Fruit fly (Drosophila melanogaster) whole organism, embryonic: Measurements from ENCODE around the gene Vha16-5.
A peak's percentile ranks its signal among the peaks of the same experiment; 100 is the strongest.

Experiments
- Antp ChIP-seq: fragments of 200-800 bp; sonication (Bioruptor generic); optimal IDR thresholded peaks from 3 replicates; lab custom pipeline; 2016; ENCODE audit warnings: missing biosample characterization, missing genetic modification characterization
- CG10267 ChIP-seq: fragments of 200-800 bp; sonication (Bioruptor generic); optimal IDR thresholded peaks from 2 replicates; lab custom pipeline; 2018; ENCODE audit warnings: missing biosample characterization, mild to moderate bottlenecking, missing genetic modification characterization, moderate library complexity
- CG10654 ChIP-seq: fragments of 200-800 bp; sonication (Bioruptor generic); optimal IDR thresholded peaks from 2 replicates; lab custom pipeline; 2016; ENCODE audit warnings: missing biosample characterization, missing genetic modification characterization
- CG13287 ChIP-seq: fragments of 200-800 bp; sonication (Bioruptor generic); IDR thresholded peaks from 2 replicates; pipeline ENCODE4 v1.3.6; 2022; ENCODE audit warnings: missing biosample characterization, missing genetic modification characterization; ENCODE audit not compliant: partially characterized antibody
- CG13424 ChIP-seq: fragments of 200-800 bp; sonication (Bioruptor generic); optimal IDR thresholded peaks from 2 replicates; lab custom pipeline; 2019; ENCODE audit warnings: missing biosample characterization, mild to moderate bottlenecking, missing genetic modification characterization, moderate library complexity
- CG16813 ChIP-seq: fragments of 200-800 bp; sonication (Bioruptor generic); IDR thresholded peaks from 3 replicates; pipeline ENCODE4 v1.3.6; 2022; ENCODE audit warnings: missing biosample characterization, missing genetic modification characterization; ENCODE audit not compliant: partially characterized antibody
- CG17568 ChIP-seq: fragments of 200-800 bp; sonication (Bioruptor generic); optimal IDR thresholded peaks from 2 replicates; lab custom pipeline; 2018; ENCODE audit warnings: missing biosample characterization, mild to moderate bottlenecking, missing genetic modification characterization, moderate library complexity
- CG18262 ChIP-seq: fragments of 200-800 bp; optimal IDR thresholded peaks from 3 replicates; lab custom pipeline; 2019; ENCODE audit warnings: missing biosample characterization, mild to moderate bottlenecking, missing genetic modification characterization, moderate library complexity
- CG2116 ChIP-seq: fragments of 200-800 bp; sonication (Bioruptor generic); optimal IDR thresholded peaks from 3 replicates; lab custom pipeline; 2018; ENCODE audit warnings: missing biosample characterization, mild to moderate bottlenecking, missing genetic modification characterization
- CG31441 ChIP-seq: fragments of 200-800 bp; sonication (Bioruptor generic); IDR thresholded peaks from 2 replicates; pipeline ENCODE4 v1.3.6; 2022; ENCODE audit warnings: missing biosample characterization, missing genetic modification characterization
- CG3163 ChIP-seq: fragments of 200-800 bp; sonication (Bioruptor generic); optimal IDR thresholded peaks from 3 replicates; lab custom pipeline; 2016; ENCODE audit warnings: missing biosample characterization, missing genetic modification characterization
- CG3726 ChIP-seq: fragments of 200-800 bp; sonication (Bioruptor generic); IDR thresholded peaks from 3 replicates; pipeline ENCODE4, ENCODE4 v1.3.6; 2022; ENCODE audit warnings: missing biosample characterization, missing genetic modification characterization
- CG3847 ChIP-seq: fragments of 200-800 bp; sonication (Bioruptor generic); IDR thresholded peaks from 2 replicates; pipeline ENCODE4 v1.3.6; 2022; ENCODE audit warnings: missing biosample characterization, missing genetic modification characterization
- CG4820 ChIP-seq: fragments of 200-800 bp; sonication (Bioruptor generic); optimal IDR thresholded peaks from 3 replicates; lab custom pipeline; 2016; ENCODE audit warnings: missing biosample characterization, missing genetic modification characterization
- CG5245 ChIP-seq: fragments of 200-800 bp; sonication (Bioruptor generic); optimal IDR thresholded peaks from 3 replicates; lab custom pipeline; 2016; ENCODE audit warnings: missing biosample characterization, missing genetic modification characterization
- CG6683 ChIP-seq: fragments of 200-800 bp; sonication (Bioruptor generic); optimal IDR thresholded peaks from 2 replicates; lab custom pipeline; 2017; ENCODE audit warnings: missing biosample characterization, mild to moderate bottlenecking, missing genetic modification characterization, missing genetic modification reagents
- CG7271 ChIP-seq: fragments of 200-800 bp; sonication (Bioruptor generic); optimal IDR thresholded peaks from 2 replicates; lab custom pipeline; 2018; ENCODE audit warnings: missing biosample characterization, mild to moderate bottlenecking, missing genetic modification characterization, moderate library complexity
- CG8359 ChIP-seq: fragments of 200-800 bp; sonication (Bioruptor generic); optimal IDR thresholded peaks from 2 replicates; lab custom pipeline; 2017; ENCODE audit warnings: missing biosample characterization, mild to moderate bottlenecking, missing genetic modification characterization, borderline replicate concordance
- CG9727 ChIP-seq: fragments of 200-800 bp; sonication (Bioruptor generic); optimal IDR thresholded peaks from 3 replicates; lab custom pipeline; 2017; ENCODE audit warnings: missing biosample characterization, mild to moderate bottlenecking, missing genetic modification characterization
- Camta ChIP-seq: fragments of 200-800 bp; sonication (Bioruptor generic); optimal IDR thresholded peaks from 2 replicates; lab custom pipeline; 2016; ENCODE audit warnings: missing biosample characterization, missing genetic modification characterization
- CrebB ChIP-seq: fragments of 200-800 bp; sonication (Bioruptor generic); optimal IDR thresholded peaks from 3 replicates; lab custom pipeline; 2018; ENCODE audit warnings: missing biosample characterization, mild to moderate bottlenecking, missing genetic modification characterization
- Eip74EF ChIP-seq, 2 experiments: fragments of 200-800 bp in 1 of 2; fragments of >200 bp in 1 of 2; sonication (Bioruptor generic) in 1 of 2; optimal IDR thresholded peaks; 2 replicates each; lab custom pipeline; 2017 to 2019; ENCODE audit warnings: missing biosample characterization in 2 of 2, missing genetic modification characterization in 2 of 2, mild to moderate bottlenecking in 1 of 2, moderate library complexity in 1 of 2
- Elba2 ChIP-seq: fragments of 200-800 bp; sonication (Bioruptor generic); optimal IDR thresholded peaks from 3 replicates; lab custom pipeline; 2016; ENCODE audit warnings: missing biosample characterization, missing genetic modification characterization
- Fer2 ChIP-seq: fragments of 200-800 bp; sonication (Bioruptor generic); optimal IDR thresholded peaks from 2 replicates; lab custom pipeline; 2018; ENCODE audit warnings: missing biosample characterization, mild to moderate bottlenecking, missing genetic modification characterization, moderate library complexity
- Fer3 ChIP-seq: fragments of 200-800 bp; sonication (Bioruptor generic); optimal IDR thresholded peaks from 2 replicates; lab custom pipeline; 2018; ENCODE audit warnings: missing biosample characterization, mild to moderate bottlenecking, missing genetic modification characterization, moderate library complexity
- H15 ChIP-seq: fragments of 200-800 bp; sonication (Bioruptor generic); IDR thresholded peaks from 3 replicates; pipeline ENCODE4 v1.3.6; 2022; ENCODE audit warnings: missing biosample characterization, missing genetic modification characterization
- Hr39 ChIP-seq: fragments of >200 bp; optimal IDR thresholded peaks from 2 replicates; lab custom pipeline; 2017
- Meics ChIP-seq: fragments of 200-800 bp; sonication (Bioruptor generic); optimal IDR thresholded peaks from 2 replicates; lab custom pipeline; 2017; ENCODE audit warnings: missing biosample characterization, mild to moderate bottlenecking, missing genetic modification characterization
- Six4 ChIP-seq: fragments of 200-800 bp; sonication (Bioruptor generic); optimal IDR thresholded peaks from 2 replicates; lab custom pipeline; 2016; ENCODE audit warnings: missing biosample characterization, missing genetic modification characterization
- Sry-δ ChIP-seq: fragments of 200-800 bp; sonication (Bioruptor generic); optimal IDR thresholded peaks from 2 replicates; lab custom pipeline; 2016; ENCODE audit warnings: missing biosample characterization, missing genetic modification characterization
- Usf ChIP-seq: fragments of 200-800 bp; sonication (Bioruptor generic); optimal IDR thresholded peaks from 2 replicates; lab custom pipeline; 2017; ENCODE audit warnings: missing genotype, missing biosample characterization, missing genetic modification characterization
- ato ChIP-seq: fragments of 200-800 bp; sonication (Bioruptor generic); IDR thresholded peaks from 2 replicates; pipeline ENCODE4 v1.3.6; 2022; ENCODE audit warnings: missing biosample characterization, missing genetic modification characterization; ENCODE audit not compliant: partially characterized antibody
- bsh ChIP-seq, 2 experiments: fragments of 200-800 bp; sonication (Bioruptor generic); optimal IDR thresholded peaks; 2 replicates each; lab custom pipeline; 2017 to 2018; ENCODE audit warnings: mild to moderate bottlenecking in 2 of 2, missing biosample characterization in 2 of 2, missing genetic modification characterization in 2 of 2, moderate library complexity in 1 of 2
- cas ChIP-seq: fragments of 200-800 bp; sonication (Bioruptor generic); IDR thresholded peaks from 2 replicates; pipeline ENCODE4 v1.3.6; 2022; ENCODE audit warnings: missing biosample characterization, missing genetic modification characterization
- chif ChIP-seq, 2 experiments: fragments of 200-800 bp; sonication (Bioruptor generic); optimal IDR thresholded peaks; 3 replicates each; lab custom pipeline; 2016; ENCODE audit warnings: missing biosample characterization in 2 of 2, missing genetic modification characterization in 2 of 2
- lilli ChIP-seq: fragments of 200-800 bp; sonication (Bioruptor generic); optimal IDR thresholded peaks from 3 replicates; lab custom pipeline; 2016; ENCODE audit warnings: missing biosample characterization, missing genetic modification characterization
- luna ChIP-seq: fragments of 200-800 bp; sonication (Bioruptor generic); optimal IDR thresholded peaks from 2 replicates; lab custom pipeline; 2016; ENCODE audit warnings: missing biosample characterization, missing genetic modification characterization
- nom ChIP-seq: fragments of 200-800 bp; sonication (Bioruptor generic); optimal IDR thresholded peaks from 2 replicates; lab custom pipeline; 2017; ENCODE audit warnings: missing biosample characterization, missing genetic modification characterization, mild to moderate bottlenecking, moderate library complexity, missing genetic modification reagents
- onecut ChIP-seq: fragments of 200-800 bp; sonication (Bioruptor generic); IDR thresholded peaks from 2 replicates; pipeline ENCODE4 v1.3.6; 2022; ENCODE audit warnings: missing biosample characterization, missing genetic modification characterization
- pfk ChIP-seq: fragments of 200-800 bp; sonication (Bioruptor generic); optimal IDR thresholded peaks from 2 replicates; lab custom pipeline; 2018; ENCODE audit warnings: missing biosample characterization, mild to moderate bottlenecking, missing genetic modification characterization, moderate library complexity
- prd ChIP-seq, 3 experiments: fragments of >200 bp in 2 of 3; fragments of 200-800 bp in 1 of 3; sonication (Bioruptor generic) in 1 of 3; optimal IDR thresholded peaks in 2 of 3; IDR thresholded peaks in 1 of 3; 2 replicates in 2 of 3; 3 replicates in 1 of 3; pipeline versions ENCODE4 v1.3.6 to Lab custom; 2017 to 2022; ENCODE audit warnings: missing biosample characterization in 1 of 3, missing genetic modification characterization in 1 of 3
- scrt ChIP-seq: fragments of 200-800 bp; sonication (Bioruptor generic); optimal IDR thresholded peaks from 2 replicates; lab custom pipeline; 2018; ENCODE audit warnings: missing biosample characterization, mild to moderate bottlenecking, missing genetic modification characterization, moderate library complexity
- slp2 ChIP-seq: fragments of 200-800 bp; sonication (Bioruptor generic); optimal IDR thresholded peaks from 2 replicates; lab custom pipeline; 2016; ENCODE audit warnings: missing biosample characterization, missing genetic modification characterization
- sob ChIP-seq: fragments of 200-800 bp; sonication (Bioruptor generic); IDR thresholded peaks from 2 replicates; pipeline ENCODE4 v1.3.6; 2022; ENCODE audit warnings: missing biosample characterization, missing genetic modification characterization
- tll ChIP-seq, 2 experiments: fragments of 200-800 bp in 1 of 2; fragments of >200 bp in 1 of 2; sonication (Bioruptor generic) in 1 of 2; optimal IDR thresholded peaks; 2 replicates each; lab custom pipeline; 2017 to 2019; ENCODE audit warnings: missing biosample characterization in 2 of 2, missing genetic modification characterization in 2 of 2, mild to moderate bottlenecking in 1 of 2, moderate library complexity in 1 of 2
- tup ChIP-seq: fragments of 200-800 bp; sonication (Bioruptor generic); optimal IDR thresholded peaks from 2 replicates; lab custom pipeline; 2016; ENCODE audit warnings: missing biosample characterization, mild to moderate bottlenecking, missing genetic modification characterization, moderate library complexity
- zen2 ChIP-seq: fragments of 200-800 bp; sonication (Bioruptor generic); IDR thresholded peaks from 3 replicates; pipeline ENCODE4 v1.3.6; 2022; ENCODE audit warnings: missing biosample characterization, missing genetic modification characterization; ENCODE audit not compliant: partially characterized antibody
- zf30C ChIP-seq: fragments of 200-800 bp; sonication (Bioruptor generic); optimal IDR thresholded peaks from 3 replicates; lab custom pipeline; 2018; ENCODE audit warnings: missing biosample characterization, mild to moderate bottlenecking, missing genetic modification characterization
- zfh1 ChIP-seq: fragments of 200-800 bp; sonication (Bioruptor generic); IDR thresholded peaks from 3 replicates; pipeline ENCODE4 v1.3.6; 2022; ENCODE audit warnings: missing biosample characterization, missing genetic modification characterization

Vha16-5 gene

DNA sequence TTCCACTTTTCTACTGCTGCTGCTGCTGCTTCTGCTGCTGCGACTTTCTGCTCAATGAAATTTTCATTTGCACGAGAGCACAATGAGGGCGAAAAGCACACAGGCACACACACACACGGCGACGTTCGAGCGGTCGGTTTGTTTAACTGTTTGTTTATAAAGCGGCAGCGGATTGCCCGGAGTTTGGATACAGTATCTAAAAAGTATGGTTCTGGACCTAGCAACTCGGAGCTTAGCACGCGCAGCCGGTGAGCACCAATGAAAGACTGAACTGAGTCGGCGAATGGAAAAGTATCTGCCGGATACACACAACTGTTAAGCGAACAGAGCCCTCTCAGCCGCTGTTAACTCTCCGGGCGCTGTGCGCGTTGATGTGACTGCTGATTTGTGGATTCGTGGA lies 19.2 kb upstream of the Vha16-5 start, which contains the start of gene CG17124 (continued):
- TF ChIP-seq pfk (GFP tag; lab: Kevin White, UChicago): no peak
- TF ChIP-seq Meics (GFP tag; lab: Kevin White, UChicago): peak; percentile 43
- peak; percentile 10 for TF ChIP-seq Fer3 (tag; lab: Kevin White, UChicago)
- no peak for TF ChIP-seq CG10267 (tag; lab: Kevin White, UChicago)
- no peak for TF ChIP-seq chif (GFP tag; optimal IDR thresholded peaks at IDR 0.05; lab: Kevin White, UChicago)
- TF ChIP-seq CG8359: no peak
- TF ChIP-seq CG13424: no peak
- TF ChIP-seq Fer2 (tag; lab: Kevin White, UChicago): no peak
- peak; percentile 39 for TF ChIP-seq CG3163 (GFP tag; lab: Kevin White, UChicago)
- no peak for TF ChIP-seq CG18262 (tag; lab: Kevin White, UChicago)
- no peak for TF ChIP-seq Camta (GFP tag; lab: Kevin White, UChicago)
- peak; percentile 73 for TF ChIP-seq nom (GFP tag; lab: Kevin White, UChicago)
- peak; percentile 14 to 27 for TF ChIP-seq bsh (GFP tag; optimal IDR thresholded peaks at IDR 0.05; lab: Kevin White, UChicago)
- no peak for TF ChIP-seq Six4 (GFP tag; lab: Kevin White, UChicago)
- TF ChIP-seq CG4820 (GFP tag; lab: Kevin White, UChicago): no peak
- no peak for TF ChIP-seq CG3726 (GFP tag; lab: Robert Waterston, UW)
- TF ChIP-seq CG13287: peak; percentile 55; the same call in 1 of the 2 replicates
- peak; percentile 57; the same call in 1 of the 2 replicates for TF ChIP-seq sob
- TF ChIP-seq Hr39 (lab: Kevin White, UChicago): no peak
- TF ChIP-seq CG3847 (GFP tag; lab: Robert Waterston, UW): no peak
- TF ChIP-seq CG6683 (GFP tag; lab: Kevin White, UChicago): peak; percentile 26
- no peak for TF ChIP-seq H15
- TF ChIP-seq Elba2: no peak
- no peak for TF ChIP-seq CG5245 (GFP tag; lab: Kevin White, UChicago)
- peak; percentile 55 for TF ChIP-seq scrt (GFP tag; lab: Kevin White, UChicago)
- peak; percentile 30 for TF ChIP-seq CrebB (tag; lab: Kevin White, UChicago)
- no peak for TF ChIP-seq CG7271 (tag; lab: Kevin White, UChicago)
- TF ChIP-seq tll (GFP tag; optimal IDR thresholded peaks at IDR 0.05; lab: Kevin White, UChicago): no peak
- 0 out of 2 replicates have a peak, but pooled peaks have one; percentile 6 for TF ChIP-seq cas
- no peak for TF ChIP-seq zfh1 (GFP tag; lab: Robert Waterston, UW)
- TF ChIP-seq CG16813 (GFP tag; lab: Robert Waterston, UW): no peak
- no peak for TF ChIP-seq zf30C
- no peak for TF ChIP-seq CG10654 (GFP tag; lab: Kevin White, UChicago)
- TF ChIP-seq lilli (GFP tag; lab: Kevin White, UChicago): peak; percentile 9
- no peak; the same call in 1 of the 3 replicates for TF ChIP-seq zen2 (GFP tag; lab: Robert Waterston, UW)
- TF ChIP-seq CG2116 (GFP tag; lab: Kevin White, UChicago): no peak
- TF ChIP-seq prd (optimal IDR thresholded peaks at IDR 0.05; lab: Kevin White, UChicago): no peak
- TF ChIP-seq prd (GFP tag; IDR thresholded peaks at IDR 0.05; lab: Robert Waterston, UW): no peak
- no peak for TF ChIP-seq tup (GFP tag; lab: Kevin White, UChicago)
- TF ChIP-seq CG9727 (GFP tag; lab: Kevin White, UChicago): no peak
- no peak for TF ChIP-seq slp2 (GFP tag; lab: Kevin White, UChicago)
- TF ChIP-seq Usf (GFP tag; lab: Kevin White, UChicago): no peak
- TF ChIP-seq CG17568: peak; percentile 13
- peak; percentile 59 for TF ChIP-seq onecut (GFP tag; lab: Robert Waterston, UW)
- TF ChIP-seq luna (GFP tag; lab: Kevin White, UChicago): no peak
- no peak for TF ChIP-seq Antp (GFP tag; lab: Kevin White, UChicago)
- no peak for TF ChIP-seq CG31441 (GFP tag; lab: Robert Waterston, UW)
- TF ChIP-seq Eip74EF (GFP tag; optimal IDR thresholded peaks at IDR 0.05; lab: Kevin White, UChicago): peak in 1 of 2 experiments; percentile 54
- 0 out of 2 replicates have a peak, but pooled peaks have one; percentile 9 for TF ChIP-seq ato (GFP tag; lab: Robert Waterston, UW)
- TF ChIP-seq Sry-δ (GFP tag; lab: Kevin White, UChicago): peak; percentile 1
